Worm (Caenorhabditis elegans) whole organism, L1 larva: ENCODE data around the gene pcn-1.
A peak's percentile ranks its signal among the peaks of the same experiment; 100 is the strongest.

Experiments
- C04F5.9 ChIP-seq: sonication (generic microtip); optimal IDR thresholded peaks from 2 replicates; lab custom pipeline; 2016; ENCODE audit warnings: missing genetic modification characterization, missing compliant biosample characterization
- C16A3.4 ChIP-seq: fragments of 150-350 bp; optimal IDR thresholded peaks from 2 replicates; lab custom pipeline; 2014; ENCODE audit warnings: missing biosample characterization, missing genetic modification characterization
- C34B4.2 ChIP-seq: sonication (generic microtip); optimal IDR thresholded peaks from 2 replicates; lab custom pipeline; 2017; ENCODE audit warnings: mild to moderate bottlenecking, missing genetic modification characterization, missing compliant biosample characterization
- aha-1 ChIP-seq: fragments of 150-350 bp; optimal IDR thresholded peaks from 2 replicates; lab custom pipeline; 2014; ENCODE audit warnings: missing biosample characterization, missing genetic modification characterization
- ama-1 ChIP-seq: fragments of 150-350 bp; optimal IDR thresholded peaks from 2 replicates; lab custom pipeline; 2014
- blmp-1 ChIP-seq: fragments of 150-350 bp; optimal IDR thresholded peaks from 2 replicates; lab custom pipeline; 2014; ENCODE audit warnings: missing biosample characterization, missing genetic modification characterization
- ceh-63 ChIP-seq: fragments of 200-800 bp; sonication (Bioruptor generic); optimal IDR thresholded peaks from 2 replicates; lab custom pipeline; 2018; ENCODE audit warnings: mild to moderate bottlenecking, missing genetic modification characterization, missing compliant biosample characterization
- ceh-90 ChIP-seq: sonication (generic microtip); optimal IDR thresholded peaks from 2 replicates; lab custom pipeline; 2016; ENCODE audit warnings: missing genetic modification characterization, missing compliant biosample characterization
- ces-1 ChIP-seq: fragments of 150-350 bp; optimal IDR thresholded peaks from 2 replicates; lab custom pipeline; 2014; ENCODE audit warnings: missing biosample characterization, missing genetic modification reagents, missing genetic modification characterization
- dpl-1 ChIP-seq, 3 experiments: fragments of 150-350 bp in 2 of 3; sonication (generic microtip) in 1 of 3; optimal IDR thresholded peaks; 2 replicates each; lab custom pipeline; 2014 to 2017; ENCODE audit warnings: missing biosample characterization in 3 of 3, missing genetic modification characterization in 3 of 3, missing genetic modification reagents in 3 of 3
- dsc-1 ChIP-seq: sonication (generic microtip); optimal IDR thresholded peaks from 2 replicates; lab custom pipeline; 2016; ENCODE audit warnings: mild to moderate bottlenecking, missing genetic modification characterization, missing compliant biosample characterization
- efl-1 ChIP-seq, 4 experiments: fragments of 150-350 bp; optimal IDR thresholded peaks in 3 of 4; peaks in 1 of 4; 1 replicate in 1 of 4; 2 replicates in 3 of 4; lab custom pipeline; 2014; ENCODE audit warnings: missing biosample characterization in 2 of 4, missing genetic modification characterization in 2 of 4, missing genetic modification reagents in 2 of 4
- egl-13 ChIP-seq: sonication (generic microtip); optimal IDR thresholded peaks from 2 replicates; lab custom pipeline; 2016; ENCODE audit warnings: missing genotype, missing genetic modification reagents, missing genetic modification characterization, missing compliant biosample characterization
- egl-27 ChIP-seq, 2 experiments: fragments of 150-350 bp in 1 of 2; sonication (generic microtip); optimal IDR thresholded peaks; 3 replicates each; lab custom pipeline; 2017 to 2018; ENCODE audit warnings: missing biosample characterization in 2 of 2, missing genetic modification characterization in 2 of 2, missing genetic modification reagents in 2 of 2
- elt-3 ChIP-seq, 6 experiments: fragments of 150-350 bp in 1 of 6; sonication (generic microtip); optimal IDR thresholded peaks; 2 replicates each; lab custom pipeline; 2017 to 2018; ENCODE audit warnings: missing biosample characterization in 6 of 6, missing genetic modification characterization in 6 of 6, inconsistent platforms in 1 of 6
- ets-5 ChIP-seq: fragments of 200-800 bp; sonication (Bioruptor generic); IDR thresholded peaks from 2 replicates; pipeline ENCODE4 v1.3.6; 2022; ENCODE audit warnings: missing genetic modification characterization, missing compliant biosample characterization
- fkh-4 ChIP-seq: sonication (generic microtip); optimal IDR thresholded peaks from 2 replicates; lab custom pipeline; 2016; ENCODE audit warnings: missing compliant biosample characterization, missing genetic modification characterization, borderline replicate concordance
- fkh-8 ChIP-seq: sonication (generic microtip); optimal IDR thresholded peaks from 2 replicates; lab custom pipeline; 2016; ENCODE audit warnings: mild to moderate bottlenecking, missing genetic modification characterization, missing compliant biosample characterization
- fos-1 ChIP-seq: fragments of 150-350 bp; optimal IDR thresholded peaks from 2 replicates; lab custom pipeline; 2014; ENCODE audit warnings: missing biosample characterization, missing genetic modification characterization
- grh-1 ChIP-seq: fragments of 200-800 bp; sonication (Bioruptor generic); IDR thresholded peaks from 2 replicates; pipeline ENCODE4 v1.3.6; 2022; ENCODE audit warnings: missing genetic modification reagents, missing genetic modification characterization, missing compliant biosample characterization
- hlh-4 ChIP-seq: sonication (generic microtip); optimal IDR thresholded peaks from 2 replicates; lab custom pipeline; 2016; ENCODE audit warnings: mild to moderate bottlenecking, missing genetic modification characterization, missing compliant biosample characterization
- hpl-2 ChIP-seq: fragments of 150-350 bp; optimal IDR thresholded peaks from 2 replicates; lab custom pipeline; 2014; ENCODE audit warnings: missing biosample characterization, missing genetic modification reagents, missing genetic modification characterization
- irx-1 ChIP-seq: sonication (generic microtip); optimal IDR thresholded peaks from 2 replicates; lab custom pipeline; 2016; ENCODE audit warnings: missing genetic modification characterization, missing compliant biosample characterization
- lin-13 ChIP-seq: fragments of 150-350 bp; optimal IDR thresholded peaks from 2 replicates; lab custom pipeline; 2014; ENCODE audit warnings: missing biosample characterization, missing genetic modification reagents, missing genetic modification characterization
- lin-14 ChIP-seq: fragments of 200-800 bp; sonication (Bioruptor generic); optimal IDR thresholded peaks from 2 replicates; lab custom pipeline; 2018; ENCODE audit warnings: mild to moderate bottlenecking, missing genetic modification characterization, moderate library complexity, missing compliant biosample characterization
- lin-35 ChIP-seq, 2 experiments: fragments of 150-350 bp; optimal IDR thresholded peaks; 2 replicates each; lab custom pipeline; 2014; ENCODE audit warnings: missing biosample characterization in 2 of 2, missing genetic modification characterization in 2 of 2, missing genetic modification reagents in 2 of 2
- lin-39 ChIP-seq: fragments of 150-350 bp; optimal IDR thresholded peaks from 2 replicates; lab custom pipeline; 2014; ENCODE audit warnings: missing biosample characterization, missing genetic modification reagents, missing genetic modification characterization
- mab-9 ChIP-seq: fragments of 200-800 bp; sonication (Bioruptor generic); IDR thresholded peaks from 2 replicates; pipeline ENCODE4 v1.3.6; 2022; ENCODE audit warnings: missing genetic modification reagents, missing genetic modification characterization, missing compliant biosample characterization
- mdl-1 ChIP-seq, 2 experiments: fragments of 150-350 bp; optimal IDR thresholded peaks; 2 replicates each; lab custom pipeline; 2014 to 2017; ENCODE audit warnings: missing biosample characterization in 2 of 2, missing genetic modification characterization in 2 of 2, inconsistent platforms in 1 of 2
- mef-2 ChIP-seq: fragments of 150-350 bp; optimal IDR thresholded peaks from 2 replicates; lab custom pipeline; 2014; ENCODE audit warnings: missing biosample characterization, missing genetic modification characterization
- mep-1 ChIP-seq: fragments of 150-350 bp; optimal IDR thresholded peaks from 2 replicates; lab custom pipeline; 2014; ENCODE audit warnings: missing biosample characterization, missing genetic modification characterization
- nhr-12 ChIP-seq: sonication (generic microtip); optimal IDR thresholded peaks from 2 replicates; lab custom pipeline; 2017; ENCODE audit warnings: missing biosample characterization, missing genetic modification characterization
- nhr-20 ChIP-seq: sonication (generic microtip); optimal IDR thresholded peaks from 2 replicates; lab custom pipeline; 2016; ENCODE audit warnings: mild to moderate bottlenecking, missing genetic modification characterization, missing compliant biosample characterization
- nhr-237 ChIP-seq: fragments of 150-350 bp; optimal IDR thresholded peaks from 2 replicates; lab custom pipeline; 2014; ENCODE audit warnings: missing biosample characterization, missing genetic modification characterization
- nhr-47 ChIP-seq: sonication (generic microtip); optimal IDR thresholded peaks from 2 replicates; lab custom pipeline; 2016; ENCODE audit warnings: mild to moderate bottlenecking, missing genetic modification characterization, moderate library complexity, missing compliant biosample characterization
- nhr-76 ChIP-seq: sonication (generic microtip); optimal IDR thresholded peaks from 2 replicates; lab custom pipeline; 2017; ENCODE audit warnings: missing biosample characterization, missing genetic modification characterization
- nhr-77 ChIP-seq: fragments of 150-350 bp; optimal IDR thresholded peaks from 2 replicates; lab custom pipeline; 2014; ENCODE audit warnings: missing biosample characterization, missing genetic modification characterization
- nhr-84 ChIP-seq: sonication (generic microtip); optimal IDR thresholded peaks from 2 replicates; lab custom pipeline; 2017; ENCODE audit warnings: missing biosample characterization, missing genetic modification characterization
- pag-3 ChIP-seq: sonication (generic microtip); optimal IDR thresholded peaks from 2 replicates; lab custom pipeline; 2017; ENCODE audit warnings: missing genetic modification characterization, mild to moderate bottlenecking, missing compliant biosample characterization, antibody characterized with exemption, borderline replicate concordance; ENCODE audit not compliant: insufficient read depth
- pax-3 ChIP-seq: fragments of 200-800 bp; sonication (Bioruptor generic); optimal IDR thresholded peaks from 2 replicates; lab custom pipeline; 2018; ENCODE audit warnings: mild to moderate bottlenecking, missing genetic modification characterization, moderate library complexity, missing compliant biosample characterization
- pqm-1 ChIP-seq: sonication (generic microtip); optimal IDR thresholded peaks from 3 replicates; lab custom pipeline; 2017; ENCODE audit warnings: missing biosample characterization, missing genetic modification characterization
- rnt-1 ChIP-seq: sonication (generic microtip); optimal IDR thresholded peaks from 2 replicates; lab custom pipeline; 2016; ENCODE audit warnings: mild to moderate bottlenecking, missing genetic modification characterization, moderate library complexity, missing compliant biosample characterization
- skn-1 ChIP-seq: fragments of 150-350 bp; optimal IDR thresholded peaks from 2 replicates; lab custom pipeline; 2014; ENCODE audit warnings: missing biosample characterization, missing genetic modification characterization
- snu-23 ChIP-seq: sonication (generic microtip); optimal IDR thresholded peaks from 2 replicates; lab custom pipeline; 2016; ENCODE audit warnings: missing genetic modification characterization, missing compliant biosample characterization
- tlp-1 ChIP-seq: fragments of 150-350 bp; optimal IDR thresholded peaks from 2 replicates; lab custom pipeline; 2014; ENCODE audit warnings: missing biosample characterization, missing genetic modification characterization
- unc-130 ChIP-seq: fragments of 150-350 bp; optimal IDR thresholded peaks from 2 replicates; lab custom pipeline; 2017; ENCODE audit warnings: missing biosample characterization, missing genetic modification characterization, inconsistent platforms
- unc-30 ChIP-seq: sonication (generic microtip); optimal IDR thresholded peaks from 2 replicates; lab custom pipeline; 2017; ENCODE audit warnings: missing biosample characterization, missing genetic modification characterization
- unc-62 ChIP-seq: fragments of 150-350 bp; optimal IDR thresholded peaks from 2 replicates; lab custom pipeline; 2014; ENCODE audit warnings: missing biosample characterization, missing genetic modification reagents, missing genetic modification characterization
- xbp-1 ChIP-seq: sonication (generic microtip); optimal IDR thresholded peaks from 2 replicates; lab custom pipeline; 2016; ENCODE audit warnings: missing genetic modification characterization, missing compliant biosample characterization
- ztf-11 ChIP-seq, 2 experiments: sonication (generic microtip); optimal IDR thresholded peaks; 2 replicates each; lab custom pipeline; 2016 to 2017; ENCODE audit warnings: missing genetic modification characterization in 2 of 2, missing biosample characterization in 1 of 2, missing compliant biosample characterization in 1 of 2
- ztf-4 ChIP-seq: fragments of 150-350 bp; optimal IDR thresholded peaks from 2 replicates; lab custom pipeline; 2014; ENCODE audit warnings: missing biosample characterization, missing genetic modification characterization

The pcn-1 gene

ce11 chrIV:4024159-4025004, 24.9 kb downstream of the pcn-1 start (continued):
- TF ChIP-seq ztf-4 (peak; percentile 0), xbp-1 (tag; lab: Kevin White, UChicago) (peak; percentile 44), C16A3.4 (tag; lab: Kevin White, UChicago) (peak; percentile 75), lin-35 (GFP tag; optimal IDR thresholded peaks at IDR 0.05; lab: Kevin White, UChicago) (peak; percentile 48 to 79), nhr-77 (tag; lab: Kevin White, UChicago) (peak; percentile 79), nhr-47 (peak; percentile 77), C04F5.9 (tag; lab: Kevin White, UChicago) (no peak), elt-3 (tag; optimal IDR thresholded peaks at IDR 0.05; lab: Kevin White, UChicago) (peak; percentile 50 to 68 (median 55)), mep-1 (tag; lab: Kevin White, UChicago) (peak; percentile 50), unc-30 (tag; lab: Kevin White, UChicago) (no peak), nhr-12 (tag; lab: Kevin White, UChicago) (no peak), fkh-4 (tag; lab: Kevin White, UChicago) (no peak), pag-3 (tag; lab: Kevin White, UChicago) (peak; percentile 53), ceh-63 (no peak), ztf-11 (tag; optimal IDR thresholded peaks at IDR 0.05; lab: Kevin White, UChicago) (peak in 1 of 2 experiments; percentile 35), tlp-1 (no peak), egl-27 (tag; optimal IDR thresholded peaks at IDR 0.05; lab: Kevin White, UChicago) (no peak), ceh-90 (tag; lab: Kevin White, UChicago) (no peak), aha-1 (peak; percentile 7), grh-1 (GFP tag; lab: Robert Waterston, UW) (peak; percentile 50), dpl-1 (GFP tag; optimal IDR thresholded peaks at IDR 0.05; lab: Kevin White, UChicago) (peak; percentile 42 to 67 (median 60)), unc-130 (tag; lab: Kevin White, UChicago) (peak; percentile 78), rnt-1 (tag; lab: Kevin White, UChicago) (peak; percentile 88), irx-1 (peak; percentile 31), egl-13 (tag; lab: Kevin White, UChicago) (peak; percentile 44), unc-62 (no peak), fos-1 (tag; lab: Kevin White, UChicago) (no peak), fkh-8 (tag; lab: Kevin White, UChicago) (peak; percentile 91), pqm-1 (tag; lab: Kevin White, UChicago) (no peak), ama-1 (lab: Kevin White, UChicago) (no peak), ets-5 (GFP tag; lab: Robert Waterston, UW) (no peak), ces-1 (GFP tag; lab: Kevin White, UChicago) (no peak), lin-14 (GFP tag; lab: Kevin White, UChicago) (peak; percentile 93), hpl-2 (GFP tag; lab: Kevin White, UChicago) (no peak), lin-13 (GFP tag; lab: Kevin White, UChicago) (peak; percentile 76), mab-9 (GFP tag; lab: Robert Waterston, UW) (no peak), blmp-1 (peak; percentile 82), mef-2 (tag; lab: Kevin White, UChicago) (peak; percentile 58), skn-1 (peak; percentile 83), nhr-84 (tag; lab: Kevin White, UChicago) (no peak), mdl-1 (tag; optimal IDR thresholded peaks at IDR 0.05; lab: Kevin White, UChicago) (peak in 1 of 2 experiments; percentile 94), dsc-1 (peak; percentile 52), efl-1 (optimal IDR thresholded peaks at IDR 0.05; lab: Kevin White, UChicago) (peak; percentile 67 to 72), efl-1 (GFP tag; optimal IDR thresholded peaks at IDR 0.05 in 1 of 2; lab: Kevin White, UChicago) (peak; percentile 31 to 94), snu-23 (GFP tag; lab: Kevin White, UChicago) (peak; percentile 65), nhr-20 (peak; percentile 86), lin-39 (tag; lab: Kevin White, UChicago) (peak; percentile 29), nhr-76 (tag; lab: Kevin White, UChicago) (no peak), C34B4.2 (tag; lab: Kevin White, UChicago) (no peak), nhr-237 (tag; lab: Kevin White, UChicago) (no peak), hlh-4 (tag; lab: Kevin White, UChicago) (no peak), pax-3 (tag; lab: Kevin White, UChicago) (peak; percentile 65)
